Worm (Caenorhabditis elegans) whole organism, young adult: ENCODE measurements around the gene txt-9.

ENCODE experiments used
- D2030.7 ChIP-seq: fragments of 200-800 bp; sonication (Bioruptor generic); IDR thresholded peaks from 2 replicates; pipeline ENCODE4 v1.3.6; 2022; ENCODE audit warnings: missing genetic modification reagents, missing genetic modification characterization, missing compliant biosample characterization
- aptf-3 ChIP-seq: fragments of 200-800 bp; sonication (Bioruptor generic); IDR thresholded peaks from 2 replicates; pipeline ENCODE4 v1.3.6; 2022; ENCODE audit warnings: missing genetic modification characterization, missing compliant biosample characterization
- attf-5 ChIP-seq: fragments of 200-800 bp; sonication (Bioruptor generic); optimal IDR thresholded peaks from 2 replicates; lab custom pipeline; 2018; ENCODE audit warnings: mild to moderate bottlenecking, missing genetic modification characterization, missing compliant biosample characterization
- bed-2 ChIP-seq: fragments of 200-800 bp; sonication (Bioruptor generic); IDR thresholded peaks from 2 replicates; pipeline ENCODE4 v1.3.6; 2022; ENCODE audit warnings: missing genetic modification reagents, missing genetic modification characterization, missing compliant biosample characterization
- ccch-3 ChIP-seq: fragments of 200-800 bp; sonication (Bioruptor generic); optimal IDR thresholded peaks from 2 replicates; lab custom pipeline; 2018; ENCODE audit warnings: mild to moderate bottlenecking, missing genetic modification characterization, missing compliant biosample characterization
- cebp-1 ChIP-seq, 2 experiments: fragments of 200-800 bp in 1 of 2; sonication (Bioruptor generic) in 1 of 2; sonication (generic microtip) in 1 of 2; IDR thresholded peaks in 1 of 2; optimal IDR thresholded peaks in 1 of 2; 2 replicates each; pipeline versions ENCODE4 v1.3.6 to Lab custom; 2017 to 2022; ENCODE audit warnings: missing compliant biosample characterization in 2 of 2, missing genetic modification characterization in 2 of 2, mild to moderate bottlenecking in 1 of 2, missing genetic modification reagents in 1 of 2, moderate library complexity in 1 of 2
- ceh-27 ChIP-seq: fragments of 200-800 bp; sonication (Bioruptor generic); optimal IDR thresholded peaks from 2 replicates; lab custom pipeline; 2018; ENCODE audit warnings: mild to moderate bottlenecking, missing genetic modification characterization, moderate library complexity, missing compliant biosample characterization
- ceh-40 ChIP-seq: fragments of 200-800 bp; sonication (Bioruptor generic); IDR thresholded peaks from 2 replicates; pipeline ENCODE4 v1.3.6; 2022; ENCODE audit warnings: missing genetic modification characterization, missing compliant biosample characterization
- ceh-58 ChIP-seq: fragments of 200-800 bp; sonication (Bioruptor generic); IDR thresholded peaks from 2 replicates; pipeline ENCODE4 v1.3.6; 2022; ENCODE audit warnings: missing genetic modification characterization, missing compliant biosample characterization
- dox-1 ChIP-seq: fragments of 200-800 bp; sonication (Bioruptor generic); IDR thresholded peaks from 2 replicates; pipeline ENCODE4 v1.3.6; 2022; ENCODE audit warnings: missing genetic modification reagents, missing genetic modification characterization, missing compliant biosample characterization
- dpff-1 ChIP-seq: sonication (generic microtip); optimal IDR thresholded peaks from 2 replicates; lab custom pipeline; 2017; ENCODE audit warnings: mild to moderate bottlenecking, missing genetic modification characterization, missing compliant biosample characterization
- ekl-4 ChIP-seq: fragments of 200-800 bp; sonication (Bioruptor generic); IDR thresholded peaks from 2 replicates; pipeline ENCODE4 v1.3.6; 2022; ENCODE audit warnings: missing genetic modification reagents, missing genetic modification characterization, missing compliant biosample characterization
- fkh-3 ChIP-seq: sonication (generic microtip); optimal IDR thresholded peaks from 2 replicates; lab custom pipeline; 2016; ENCODE audit warnings: mild to moderate bottlenecking, missing genetic modification characterization, missing compliant biosample characterization
- him-1 ChIP-seq: sonication (generic microtip); optimal IDR thresholded peaks from 2 replicates; lab custom pipeline; 2016; ENCODE audit warnings: missing genotype, missing genetic modification reagents, missing genetic modification characterization, missing compliant biosample characterization
- hlh-26 ChIP-seq: fragments of 200-800 bp; sonication (Bioruptor generic); conservative IDR thresholded peaks from 2 replicates; pipeline ENCODE4 v1.3.6; 2022; ENCODE audit warnings: missing genetic modification reagents, missing genetic modification characterization, missing compliant biosample characterization
- hmg-1.2 ChIP-seq: fragments of 200-800 bp; sonication (Bioruptor generic); IDR thresholded peaks from 2 replicates; pipeline ENCODE4 v1.3.6; 2022; ENCODE audit warnings: missing genetic modification reagents, missing genetic modification characterization, missing compliant biosample characterization
- hmg-20 ChIP-seq: fragments of 200-800 bp; sonication (Bioruptor generic); IDR thresholded peaks from 2 replicates; pipeline ENCODE4 v1.3.6; 2022; ENCODE audit warnings: missing genetic modification reagents, missing genetic modification characterization, missing compliant biosample characterization
- hrde-1 ChIP-seq: sonication (generic microtip); optimal IDR thresholded peaks from 2 replicates; lab custom pipeline; 2016; ENCODE audit warnings: missing genetic modification characterization, mild to moderate bottlenecking, missing compliant biosample characterization, moderate library complexity, missing genotype, missing genetic modification reagents, borderline replicate concordance
- lin-40 ChIP-seq: sonication (generic microtip); optimal IDR thresholded peaks from 2 replicates; lab custom pipeline; 2016; ENCODE audit warnings: missing genetic modification characterization, mild to moderate bottlenecking, missing compliant biosample characterization, missing genotype, missing genetic modification reagents
- lsy-27 ChIP-seq: sonication (generic microtip); optimal IDR thresholded peaks from 2 replicates; lab custom pipeline; 2017; ENCODE audit warnings: missing genetic modification characterization, mild to moderate bottlenecking, missing compliant biosample characterization, antibody characterized with exemption, missing genotype, borderline replicate concordance; ENCODE audit not compliant: insufficient read depth
- mes-4 ChIP-seq: sonication (generic microtip); optimal IDR thresholded peaks from 2 replicates; lab custom pipeline; 2016; ENCODE audit warnings: missing genotype, missing genetic modification characterization, missing compliant biosample characterization
- pbrm-1 ChIP-seq: fragments of 200-800 bp; sonication (Bioruptor generic); IDR thresholded peaks from 2 replicates; pipeline ENCODE4 v1.3.6; 2022; ENCODE audit warnings: missing genetic modification reagents, missing genetic modification characterization, missing compliant biosample characterization
- sdz-38 ChIP-seq: sonication (generic microtip); optimal IDR thresholded peaks from 2 replicates; lab custom pipeline; 2016; ENCODE audit warnings: missing genotype, missing genetic modification characterization, missing compliant biosample characterization
- snpc-1.1 ChIP-seq: sonication (generic microtip); optimal IDR thresholded peaks from 2 replicates; lab custom pipeline; 2017; ENCODE audit warnings: missing genetic modification characterization, mild to moderate bottlenecking, missing compliant biosample characterization, antibody characterized with exemption, moderate library complexity, missing genotype, missing genetic modification reagents; ENCODE audit not compliant: insufficient read depth
- snpc-3.4 ChIP-seq: sonication (generic microtip); optimal IDR thresholded peaks from 2 replicates; lab custom pipeline; 2017; ENCODE audit warnings: missing genetic modification characterization, mild to moderate bottlenecking, missing compliant biosample characterization, antibody characterized with exemption, moderate library complexity, missing genotype, missing genetic modification reagents
- somi-1 ChIP-seq: fragments of 200-800 bp; sonication (Bioruptor generic); optimal IDR thresholded peaks from 2 replicates; lab custom pipeline; 2018; ENCODE audit warnings: mild to moderate bottlenecking, missing genetic modification characterization, missing compliant biosample characterization
- tbx-9 ChIP-seq: sonication (generic microtip); optimal IDR thresholded peaks from 2 replicates; lab custom pipeline; 2016; ENCODE audit warnings: borderline replicate concordance, missing genetic modification characterization, inconsistent platforms, missing compliant biosample characterization
- unc-62 ChIP-seq: fragments of 150-350 bp; optimal IDR thresholded peaks from 2 replicates; lab custom pipeline; 2014; ENCODE audit warnings: missing biosample characterization, missing genetic modification reagents, missing genetic modification characterization
- ztf-25 ChIP-seq: fragments of 200-800 bp; sonication (Bioruptor generic); IDR thresholded peaks from 2 replicates; pipeline ENCODE4 v1.3.6; 2022; ENCODE audit warnings: missing genetic modification reagents, missing genetic modification characterization, missing compliant biosample characterization

The txt-9 gene

ce11 chrII:5047279-5047678 lies 38.3 kb upstream of the txt-9 start:
- TF ChIP-seq bed-2 (GFP tag; lab: Robert Waterston, UW), result no peak
- TF ChIP-seq lsy-27, result no peak
- no peak for TF ChIP-seq ccch-3 (GFP tag; lab: Kevin White, UChicago)
- no peak for TF ChIP-seq cebp-1 (GFP tag; IDR thresholded peaks at IDR 0.05; lab: Robert Waterston, UW)
- peak; percentile 19 for TF ChIP-seq cebp-1 (tag; optimal IDR thresholded peaks at IDR 0.05; lab: Kevin White, UChicago)
- peak; percentile 70; the same call in 1 of the 2 replicates for TF ChIP-seq hmg-1.2 (GFP tag; lab: Robert Waterston, UW)
- TF ChIP-seq sdz-38 (tag; lab: Kevin White, UChicago), result no peak

ce11 chrII:5048185-5048795 lies 37.3 kb upstream of the txt-9 start:
- TF ChIP-seq hlh-26 (GFP tag; lab: Robert Waterston, UW) (no peak), somi-1 (GFP tag; lab: Kevin White, UChicago) (no peak)

- no peak for TF ChIP-seq hrde-1
- no peak for TF ChIP-seq aptf-3 (GFP tag; lab: Robert Waterston, UW)
- TF ChIP-seq ceh-27 (GFP tag; lab: Kevin White, UChicago), result peak; percentile 47
- TF ChIP-seq unc-62 (GFP tag; lab: Kevin White, UChicago), result peak; percentile 37
- TF ChIP-seq fkh-3, result no peak
- no peak for TF ChIP-seq hmg-20
- TF ChIP-seq mes-4 (tag; lab: Kevin White, UChicago), result no peak
- TF ChIP-seq lin-40, result peak; percentile 45
- no peak for TF ChIP-seq attf-5 (GFP tag; lab: Kevin White, UChicago)
- TF ChIP-seq snpc-1.1 (tag; lab: Kevin White, UChicago), result no peak
These were observed 36.3 kb upstream of the txt-9 start for ce11 chrII:5049249-5049648.

- TF ChIP-seq lsy-27 (no peak), pbrm-1 (GFP tag; lab: Robert Waterston, UW) (no peak), attf-5 (GFP tag; lab: Kevin White, UChicago) (no peak), D2030.7 (GFP tag; lab: Robert Waterston, UW) (no peak), snpc-3.4 (tag; lab: Kevin White, UChicago) (no peak), ztf-25 (GFP tag; lab: Robert Waterston, UW) (no peak), hlh-26 (GFP tag; lab: Robert Waterston, UW) (no peak), tbx-9 (tag; lab: Kevin White, UChicago) (no peak)
These were observed 35.7 kb upstream of the txt-9 start, which contains the start of gene F33G12.6 for ce11 chrII:5049865-5050342. TSS of gene F33G12.6 (plus strand) at chrII:5049915.

- TF ChIP-seq dox-1 (GFP tag; lab: Robert Waterston, UW) (no peak), him-1 (no peak), ceh-40 (GFP tag; lab: Robert Waterston, UW) (no peak), ekl-4 (GFP tag; lab: Robert Waterston, UW) (no peak), ceh-58 (GFP tag; lab: Robert Waterston, UW) (no peak), lin-40 (no peak), hlh-26 (GFP tag; lab: Robert Waterston, UW) (no peak), somi-1 (GFP tag; lab: Kevin White, UChicago) (no peak), dpff-1 (tag; lab: Kevin White, UChicago) (no peak)
- TF ChIP-seq, all 124 proteins: peak for 0
These were observed 34.8 kb upstream of the txt-9 start for ce11 chrII:5050776-5051175.
